Worm (Caenorhabditis elegans) whole organism, L4 larva: ENCODE measurements around the gene trpl-2.
"Not testable (repeated sequence)": the region's sequence is repeated elsewhere in the genome, so short reads cannot be mapped to it uniquely, and the experiment has no call there.

ENCODE experiments used
- F10B5.3 ChIP-seq: sonication (generic microtip); optimal IDR thresholded peaks from 2 replicates; lab custom pipeline; 2016; ENCODE audit warnings: mild to moderate bottlenecking, missing genetic modification characterization, missing compliant biosample characterization
- F26F4.8 ChIP-seq: fragments of 200-800 bp; sonication (Bioruptor generic); conservative IDR thresholded peaks from 2 replicates; pipeline ENCODE4 v1.3.6; 2022; ENCODE audit warnings: missing genetic modification characterization, missing compliant biosample characterization
- F49E8.2 ChIP-seq: sonication (generic microtip); optimal IDR thresholded peaks from 2 replicates; lab custom pipeline; 2016; ENCODE audit warnings: missing compliant biosample characterization, mild to moderate bottlenecking, missing genetic modification characterization, borderline replicate concordance
- R02D3.7 ChIP-seq: fragments of 150-350 bp; sonication (generic microtip); optimal IDR thresholded peaks from 3 replicates; lab custom pipeline; 2014; ENCODE audit warnings: missing biosample characterization, missing genetic modification characterization
- Y48G9A.11 ChIP-seq: fragments of 200-800 bp; sonication (Bioruptor generic); IDR thresholded peaks from 2 replicates; pipeline ENCODE4 v1.3.6; 2022; ENCODE audit warnings: missing genetic modification reagents, missing genetic modification characterization, missing compliant biosample characterization
- ZK546.5 ChIP-seq, 2 experiments: sonication (generic microtip); optimal IDR thresholded peaks; 2 replicates each; lab custom pipeline; 2017; ENCODE audit warnings: missing biosample characterization in 2 of 2, missing genetic modification characterization in 2 of 2
- aly-2 ChIP-seq: sonication (generic microtip); optimal IDR thresholded peaks from 2 replicates; lab custom pipeline; 2018; ENCODE audit warnings: missing biosample characterization, missing genetic modification characterization
- ceh-20 ChIP-seq: fragments of 200-800 bp; sonication (Bioruptor generic); IDR thresholded peaks from 2 replicates; pipeline ENCODE4 v1.3.6; 2022; ENCODE audit warnings: missing genetic modification reagents, missing genetic modification characterization, missing compliant biosample characterization
- ceh-28 ChIP-seq: fragments of 150-350 bp; optimal IDR thresholded peaks from 2 replicates; lab custom pipeline; 2014; ENCODE audit warnings: missing biosample characterization, missing genetic modification reagents, missing genetic modification characterization
- ceh-32 ChIP-seq: sonication (generic microtip); optimal IDR thresholded peaks from 2 replicates; lab custom pipeline; 2016; ENCODE audit warnings: mild to moderate bottlenecking, missing genetic modification characterization, missing compliant biosample characterization; ENCODE audit not compliant: poor library complexity
- ceh-62 ChIP-seq: sonication (generic microtip); optimal IDR thresholded peaks from 2 replicates; lab custom pipeline; 2017; ENCODE audit warnings: missing biosample characterization, missing genetic modification characterization
- daf-19 ChIP-seq: fragments of 200-800 bp; sonication (Bioruptor generic); conservative IDR thresholded peaks from 2 replicates; pipeline ENCODE4 v1.3.6; 2022; ENCODE audit warnings: missing genetic modification characterization, missing compliant biosample characterization
- egl-43 ChIP-seq: fragments of 200-800 bp; sonication (Bioruptor generic); IDR thresholded peaks from 2 replicates; pipeline ENCODE4 v1.3.6; 2022; ENCODE audit warnings: missing genetic modification reagents, missing genetic modification characterization, missing compliant biosample characterization
- fkh-10 ChIP-seq: fragments of 150-350 bp; optimal IDR thresholded peaks from 2 replicates; lab custom pipeline; 2014; ENCODE audit warnings: missing biosample characterization, missing genetic modification reagents, missing genetic modification characterization
- hmg-1.1 ChIP-seq: fragments of 200-800 bp; sonication (Bioruptor generic); IDR thresholded peaks from 2 replicates; pipeline ENCODE4 v1.3.6; 2022; ENCODE audit warnings: missing genetic modification reagents, missing genetic modification characterization, missing compliant biosample characterization
- lin-13 ChIP-seq: fragments of 150-350 bp; optimal IDR thresholded peaks from 2 replicates; lab custom pipeline; 2014; ENCODE audit warnings: missing biosample characterization, missing genetic modification reagents, missing genetic modification characterization
- lin-38 ChIP-seq: fragments of 200-800 bp; sonication (Bioruptor generic); IDR thresholded peaks from 2 replicates; pipeline ENCODE4 v1.3.6; 2022; ENCODE audit warnings: missing genetic modification reagents, missing genetic modification characterization, missing compliant biosample characterization
- madf-5 ChIP-seq, 2 experiments: fragments of 200-800 bp; sonication (Bioruptor generic); IDR thresholded peaks; 2 replicates each; pipeline ENCODE4 v1.3.6; 2022; ENCODE audit warnings: missing compliant biosample characterization in 2 of 2, missing genetic modification characterization in 2 of 2
- mes-2 ChIP-seq: sonication (generic microtip); optimal IDR thresholded peaks from 2 replicates; lab custom pipeline; 2016; ENCODE audit warnings: missing genotype, mild to moderate bottlenecking, missing genetic modification characterization, missing compliant biosample characterization; ENCODE audit not compliant: poor library complexity, severe bottlenecking
- nhr-10 ChIP-seq: fragments of 150-350 bp; optimal IDR thresholded peaks from 2 replicates; lab custom pipeline; 2014; ENCODE audit warnings: missing biosample characterization, missing genetic modification characterization
- nhr-11 ChIP-seq: fragments of 150-350 bp; optimal IDR thresholded peaks from 2 replicates; lab custom pipeline; 2014; ENCODE audit warnings: missing biosample characterization, missing genetic modification characterization
- nhr-28 ChIP-seq: fragments of 150-350 bp; optimal IDR thresholded peaks from 2 replicates; lab custom pipeline; 2014; ENCODE audit warnings: missing biosample characterization, missing genetic modification characterization
- pha-4 ChIP-seq, 2 experiments: fragments of 150-350 bp in 1 of 2; fragments of 200-800 bp in 1 of 2; sonication (Bioruptor generic) in 1 of 2; IDR thresholded peaks in 1 of 2; optimal IDR thresholded peaks in 1 of 2; 2 replicates each; pipeline versions ENCODE4 v1.3.6 to Lab custom; 2014 to 2022; ENCODE audit warnings: missing genetic modification characterization in 2 of 2, missing genetic modification reagents in 2 of 2, missing biosample characterization in 1 of 2, missing compliant biosample characterization in 1 of 2
- pqm-1 ChIP-seq: sonication (generic microtip); optimal IDR thresholded peaks from 2 replicates; lab custom pipeline; 2017; ENCODE audit warnings: missing biosample characterization, missing genetic modification characterization
- saeg-2 ChIP-seq: fragments of 200-800 bp; sonication (Bioruptor generic); IDR thresholded peaks from 2 replicates; pipeline ENCODE4 v1.3.6; 2022; ENCODE audit warnings: missing genetic modification reagents, missing genetic modification characterization, missing compliant biosample characterization
- set-16 ChIP-seq: fragments of 200-800 bp; sonication (Bioruptor generic); IDR thresholded peaks from 2 replicates; pipeline ENCODE4 v1.3.6; 2022; ENCODE audit warnings: missing genetic modification reagents, missing genetic modification characterization, missing compliant biosample characterization
- snpc-1.2 ChIP-seq: fragments of 200-800 bp; sonication (Bioruptor generic); IDR thresholded peaks from 2 replicates; pipeline ENCODE4 v1.3.6; 2022; ENCODE audit warnings: missing genetic modification reagents, missing genetic modification characterization, missing compliant biosample characterization
- spr-3 ChIP-seq: fragments of 200-800 bp; sonication (Bioruptor generic); optimal IDR thresholded peaks from 2 replicates; lab custom pipeline; 2018; ENCODE audit warnings: mild to moderate bottlenecking, missing genetic modification characterization, missing compliant biosample characterization
- unc-130 ChIP-seq: sonication (generic microtip); optimal IDR thresholded peaks from 2 replicates; lab custom pipeline; 2016; ENCODE audit warnings: missing genetic modification reagents, missing genetic modification characterization, missing compliant biosample characterization
- unc-62 ChIP-seq, 3 experiments: fragments of 150-350 bp in 1 of 3; sonication (generic microtip); optimal IDR thresholded peaks in 2 of 3; peaks in 1 of 3; 1 replicate in 1 of 3; 2 replicates in 2 of 3; lab custom pipeline; 2014 to 2017; ENCODE audit warnings: missing biosample characterization in 3 of 3, missing genetic modification characterization in 3 of 3, missing genetic modification reagents in 3 of 3, missing genotype in 1 of 3

The trpl-2 gene

DNA sequence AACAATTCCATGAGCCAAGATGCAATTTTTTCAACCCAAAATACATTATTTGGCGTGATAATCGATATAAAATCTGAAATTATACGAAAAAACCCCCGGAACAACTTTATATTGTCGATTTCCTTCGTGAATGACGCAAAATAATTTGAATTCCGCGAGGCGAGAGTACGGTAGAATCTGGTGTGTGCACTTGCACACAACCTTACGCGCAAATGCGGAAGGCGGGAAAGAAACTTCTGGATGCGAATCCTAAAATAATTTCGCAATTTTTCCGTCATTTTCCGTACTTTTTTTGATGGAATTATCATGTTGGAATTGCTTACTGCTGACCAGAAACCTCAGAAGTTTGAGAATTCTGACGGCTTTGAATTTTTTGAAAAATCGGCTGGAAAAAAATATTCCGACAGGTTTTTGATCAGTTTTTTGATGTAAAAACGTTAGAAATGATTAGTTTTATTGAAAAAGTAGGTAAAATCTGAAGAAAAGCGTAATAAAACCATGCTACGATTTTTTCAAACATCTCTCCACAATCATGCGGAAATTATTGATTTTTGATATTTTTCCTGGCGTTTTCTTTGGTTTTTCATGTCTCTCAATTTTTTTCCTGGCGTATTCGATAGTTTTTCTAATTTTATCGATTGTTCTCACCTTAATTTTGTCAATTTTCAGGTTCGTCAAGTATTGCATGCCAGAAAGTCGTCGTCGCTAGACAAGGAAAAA, 19.1 kb upstream of the trpl-2 start, which contains the start of gene set-9:
Gene set-9 (plus strand): TSS at position 670 of the 720 bp plus-strand sequence.
- TF ChIP-seq ceh-62 (tag; lab: Kevin White, UChicago) (no peak), fkh-10 (GFP tag; lab: Kevin White, UChicago) (no peak), F49E8.2 (tag; lab: Kevin White, UChicago) (no peak), spr-3 (GFP tag; lab: Kevin White, UChicago) (no peak), snpc-1.2 (GFP tag; lab: Robert Waterston, UW) (no peak), madf-5 (GFP tag; IDR thresholded peaks at IDR 0.05; lab: Robert Waterston, UW) (no peak), F10B5.3 (no peak), pqm-1 (tag; lab: Kevin White, UChicago) (no peak), nhr-11 (tag; lab: Kevin White, UChicago) (no peak), F26F4.8 (GFP tag; lab: Robert Waterston, UW) (no peak), ceh-20 (GFP tag; lab: Robert Waterston, UW) (no peak), R02D3.7 (no peak), aly-2 (tag; lab: Kevin White, UChicago) (no peak), mes-2 (tag; lab: Kevin White, UChicago) (no peak), Y48G9A.11 (no peak), hmg-1.1 (no peak), unc-130 (GFP tag; lab: Kevin White, UChicago) (no peak), egl-43 (GFP tag; lab: Robert Waterston, UW) (no peak), daf-19 (no peak), ceh-32 (tag; lab: Kevin White, UChicago) (no peak)

ce11 chrIV:4312394-4312793, 14.1 kb upstream of the trpl-2 start:
- TF ChIP-seq set-16, result peak; percentile 92

DNA sequence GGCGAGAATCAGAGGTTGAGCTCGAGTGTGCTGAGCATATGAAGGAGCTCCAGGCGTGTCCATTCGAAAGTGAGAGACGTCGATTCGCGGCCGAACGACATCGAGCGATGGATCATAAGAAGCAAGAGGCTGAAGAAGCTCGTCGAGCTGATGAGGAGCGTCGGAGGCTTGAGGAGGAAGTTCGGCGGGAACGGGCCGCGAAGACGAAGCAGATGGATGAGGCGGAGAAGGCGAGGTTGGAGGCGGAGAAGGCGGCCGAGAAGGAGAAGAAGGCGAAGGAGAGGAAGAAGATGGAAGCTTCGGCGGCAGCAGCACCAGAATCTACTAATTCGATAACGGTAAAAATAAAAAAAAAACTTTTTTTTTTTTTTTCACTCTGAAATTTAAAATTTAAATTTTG, 13.3 kb upstream of the trpl-2 start:
- 0 out of 2 replicates have a peak, but pooled peaks have one; percentile 23 for TF ChIP-seq pha-4 (GFP tag; IDR thresholded peaks at IDR 0.05; lab: Robert Waterston, UW)
- not testable (repeated sequence) for TF ChIP-seq pha-4 (tag; optimal IDR thresholded peaks at IDR 0.05; lab: Kevin White, UChicago)
- TF ChIP-seq set-16, result peak; percentile 93

- peak; percentile 27 for TF ChIP-seq lin-38 (GFP tag; lab: Robert Waterston, UW)
- no peak for TF ChIP-seq nhr-28
- TF ChIP-seq nhr-10, result no peak
- TF ChIP-seq ZK546.5 (tag; optimal IDR thresholded peaks at IDR 0.05; lab: Kevin White, UChicago), result no peak
- no peak for TF ChIP-seq F10B5.3
- TF ChIP-seq pqm-1 (tag; lab: Kevin White, UChicago), result no peak
- TF ChIP-seq unc-62 (GFP tag; optimal IDR thresholded peaks at IDR 0.05 in 1 of 2; lab: Kevin White, UChicago), result no peak
- no peak for TF ChIP-seq unc-62 (tag; optimal IDR thresholded peaks at IDR 0.05; lab: Kevin White, UChicago)
- TF ChIP-seq lin-13, result no peak
Measured at ce11 chrIV:4316813-4317408, 9.5 kb upstream of the trpl-2 start, which contains the start of gene Y24D9B.1. Gene Y24D9B.1 (plus strand): TSS chrIV:4317358.

- TF ChIP-seq lin-13 (no peak), ceh-28 (tag; lab: Kevin White, UChicago) (peak; percentile 95)
Measured at ce11 chrIV:4317638-4318037, 8.8 kb upstream of the trpl-2 start.

ce11 chrIV:4318056-4318455, 8.4 kb upstream of the trpl-2 start:
- TF ChIP-seq saeg-2 (GFP tag; lab: Robert Waterston, UW) (no peak), ceh-28 (tag; lab: Kevin White, UChicago) (peak; percentile 43)
